Worm (Caenorhabditis elegans): ENCODE results near the gene aqp-2.

The aqp-2 gene

DNA sequence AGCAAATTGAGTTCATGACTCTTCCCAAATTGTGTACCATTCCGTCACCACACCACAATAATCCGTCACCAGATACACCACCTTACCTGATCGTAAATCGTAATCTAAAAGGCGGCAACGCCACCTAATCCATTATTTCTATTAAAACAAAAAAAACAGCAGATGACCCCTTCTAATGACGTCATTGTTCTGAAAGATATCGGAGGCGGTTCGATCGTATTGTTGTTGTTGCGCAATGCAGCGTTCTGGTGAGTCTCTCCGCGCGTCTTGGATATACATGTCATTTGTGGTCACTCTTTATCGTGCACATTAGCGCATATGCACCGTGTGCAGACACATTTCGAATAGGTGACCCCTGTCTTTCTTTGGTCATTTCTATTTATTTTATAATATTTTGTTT, 7.2 kb upstream of the aqp-2 start:
- TF ChIP-seq sdz-38 (tag; optimal IDR thresholded peaks at IDR 0.05) (no peak), hlh-12 (tag; optimal IDR thresholded peaks at IDR 0.05) (no peak)

ce11 chrII:9266755-9267154, 5.0 kb upstream of the aqp-2 start, which contains the start of gene C01G6.2:
C01G6.2 (plus strand) TSS chrII:9267055.
- TF ChIP-seq F55B11.4 (tag; optimal IDR thresholded peaks at IDR 0.05; ENCODE audit: borderline replicate concordance, insufficient read depth) (no peak), F22D6.2 (tag; optimal IDR thresholded peaks at IDR 0.05) (no peak), gei-17 (GFP tag; optimal IDR thresholded peaks at IDR 0.05) (no peak), unc-62 (GFP tag; optimal IDR thresholded peaks at IDR 0.05) (no peak), dox-1 (GFP tag; IDR thresholded peaks at IDR 0.05) (no peak), sptf-2 (GFP tag; optimal IDR thresholded peaks at IDR 0.05) (no peak)

ce11 chrII:9266252-9266651, 4.5 kb upstream of the aqp-2 start:
- TF ChIP-seq attf-3 (GFP tag; conservative IDR thresholded peaks at IDR 0.05) (no peak), D2030.7 (GFP tag; IDR thresholded peaks at IDR 0.05) (no peak), ztf-6 (GFP tag; IDR thresholded peaks at IDR 0.05) (no peak), F23B12.7 (tag; optimal IDR thresholded peaks at IDR 0.05; ENCODE audit: insufficient read depth) (no peak)

DNA sequence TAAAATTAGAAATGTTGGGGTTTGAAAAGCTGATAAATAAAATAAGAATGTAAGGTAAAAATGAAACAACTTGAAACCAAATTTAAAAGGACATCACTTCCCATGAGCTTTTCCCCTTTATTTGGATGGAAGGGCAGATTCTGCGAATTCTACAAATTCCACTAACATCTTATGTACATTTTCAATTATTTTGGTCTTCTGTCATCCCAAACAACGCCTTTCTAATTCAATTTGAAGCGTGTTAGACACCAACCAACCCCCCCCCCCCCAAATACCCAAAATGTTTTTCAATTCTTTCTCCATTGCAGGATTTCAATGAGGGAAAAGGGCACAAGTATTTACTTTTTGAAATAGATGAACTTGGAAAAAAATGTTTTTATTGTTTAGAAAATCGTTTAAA, 3.9 kb upstream of the aqp-2 start:
- TF ChIP-seq K12H6.12 (tag; optimal IDR thresholded peaks at IDR 0.05) (no peak), tlf-1 (GFP tag; optimal IDR thresholded peaks at IDR 0.05) (no peak), T07F8.4 (tag; optimal IDR thresholded peaks at IDR 0.05) (no peak), Y95B8A.8 (GFP tag; IDR thresholded peaks at IDR 0.05) (no peak), pbrm-1 (GFP tag; IDR thresholded peaks at IDR 0.05) (no peak), attf-3 (GFP tag; conservative IDR thresholded peaks at IDR 0.05) (no peak), rec-8 (tag; optimal IDR thresholded peaks at IDR 0.05) (no peak), F33H1.4 (GFP tag; IDR thresholded peaks at IDR 0.05) (no peak), F39B2.1 (GFP tag; IDR thresholded peaks at IDR 0.05) (no peak), let-607 (tag; optimal IDR thresholded peaks at IDR 0.05) (no peak), F10E7.11 (tag; optimal IDR thresholded peaks at IDR 0.05) (no peak), ceh-58 (GFP tag; IDR thresholded peaks at IDR 0.05) (no peak), pha-4 (tag; optimal IDR thresholded peaks at IDR 0.05) (no peak), lag-1 (GFP tag; IDR thresholded peaks at IDR 0.05) (no peak), repo-1 (tag; optimal IDR thresholded peaks at IDR 0.05) (no peak), akir-1 (GFP tag; optimal IDR thresholded peaks at IDR 0.05) (no peak), sptf-2 (GFP tag; optimal IDR thresholded peaks at IDR 0.05) (no peak), aptf-2 (GFP tag; conservative IDR thresholded peaks at IDR 0.05) (no peak), F22D6.2 (tag; optimal IDR thresholded peaks at IDR 0.05) (no peak), ccch-3 (GFP tag; optimal IDR thresholded peaks at IDR 0.05) (no peak)

- TF ChIP-seq F39B2.1 (GFP tag; IDR thresholded peaks at IDR 0.05) (no peak), unc-62 (GFP tag; optimal IDR thresholded peaks at IDR 0.05) (no peak), Y67H2A.10 (GFP tag; conservative IDR thresholded peaks at IDR 0.05) (no peak), K11D2.4 (GFP tag; IDR thresholded peaks at IDR 0.05) (no peak), aptf-2 (GFP tag; conservative IDR thresholded peaks at IDR 0.05) (no peak)
Measured at ce11 chrII:9264689-9265278, 3.0 kb upstream of the aqp-2 start.
